Fruit fly (Drosophila melanogaster) whole organism, embryonic: ENCODE measurements around the gene CG15914.

ENCODE experiments used
- Abd-B ChIP-seq: fragments of 200-800 bp; sonication (Bioruptor generic); optimal IDR thresholded peaks from 2 replicates; lab custom pipeline; 2018; ENCODE audit warnings: missing biosample characterization, mild to moderate bottlenecking, missing genetic modification characterization, moderate library complexity
- B-H1 ChIP-seq: fragments of 200-800 bp; sonication (Bioruptor generic); IDR thresholded peaks from 3 replicates; pipeline ENCODE4 v1.3.6; 2022; ENCODE audit warnings: missing biosample characterization, missing genetic modification characterization
- BEAF-32 ChIP-seq: fragments of 200-800 bp; sonication (Bioruptor generic); optimal IDR thresholded peaks from 3 replicates; lab custom pipeline; 2017; ENCODE audit warnings: missing biosample characterization, missing genetic modification characterization, mild to moderate bottlenecking, moderate library complexity, missing genetic modification reagents
- CG10274 ChIP-seq: fragments of 200-800 bp; sonication (Bioruptor generic); optimal IDR thresholded peaks from 3 replicates; lab custom pipeline; 2017; ENCODE audit warnings: missing biosample characterization, mild to moderate bottlenecking, missing genetic modification characterization
- CG10565 ChIP-seq: fragments of 200-800 bp; sonication (Bioruptor generic); optimal IDR thresholded peaks from 3 replicates; lab custom pipeline; 2016; ENCODE audit warnings: missing biosample characterization, mild to moderate bottlenecking, missing genetic modification characterization
- CG11456 ChIP-seq: fragments of 200-800 bp; sonication (Bioruptor generic); IDR thresholded peaks from 3 replicates; pipeline ENCODE4 v1.3.6; 2022; ENCODE audit warnings: missing biosample characterization, missing genetic modification characterization
- CG15514 ChIP-seq: fragments of 200-800 bp; sonication (Bioruptor generic); optimal IDR thresholded peaks from 3 replicates; lab custom pipeline; 2017; ENCODE audit warnings: missing biosample characterization, missing genetic modification characterization, mild to moderate bottlenecking, moderate library complexity, missing genetic modification reagents
- CG18011 ChIP-seq: fragments of 200-800 bp; sonication (Bioruptor generic); optimal IDR thresholded peaks from 2 replicates; lab custom pipeline; 2017; ENCODE audit warnings: missing biosample characterization, missing genetic modification characterization, mild to moderate bottlenecking, moderate library complexity, missing genotype
- CG1832 ChIP-seq: fragments of 200-800 bp; sonication (Bioruptor generic); optimal IDR thresholded peaks from 2 replicates; lab custom pipeline; 2017; ENCODE audit warnings: missing biosample characterization, mild to moderate bottlenecking, missing genetic modification characterization, inconsistent platforms
- CG2712 ChIP-seq: fragments of 200-800 bp; optimal IDR thresholded peaks from 3 replicates; lab custom pipeline; 2019; ENCODE audit warnings: missing biosample characterization, mild to moderate bottlenecking, missing genetic modification characterization, moderate library complexity
- CG2875 ChIP-seq: fragments of 200-800 bp; sonication (Bioruptor generic); optimal IDR thresholded peaks from 2 replicates; lab custom pipeline; 2017; ENCODE audit warnings: missing biosample characterization, mild to moderate bottlenecking, missing genetic modification characterization, missing genetic modification reagents
- CG30020 ChIP-seq: fragments of 200-800 bp; optimal IDR thresholded peaks from 2 replicates; lab custom pipeline; 2019; ENCODE audit warnings: missing biosample characterization, mild to moderate bottlenecking, missing genetic modification characterization, moderate library complexity
- CG33557 ChIP-seq: fragments of 200-800 bp; sonication (Bioruptor generic); optimal IDR thresholded peaks from 2 replicates; lab custom pipeline; 2019; ENCODE audit warnings: missing biosample characterization, mild to moderate bottlenecking, missing genetic modification characterization, moderate library complexity
- CG34376 ChIP-seq: fragments of 200-800 bp; sonication (Bioruptor generic); optimal IDR thresholded peaks from 2 replicates; lab custom pipeline; 2018; ENCODE audit warnings: missing biosample characterization, mild to moderate bottlenecking, missing genetic modification characterization
- CG43689 ChIP-seq: fragments of 200-800 bp; sonication (Bioruptor generic); IDR thresholded peaks from 2 replicates; pipeline ENCODE4 v1.3.6; 2022; ENCODE audit warnings: missing biosample characterization, missing genetic modification characterization
- CG4617 ChIP-seq: fragments of 200-800 bp; sonication (Bioruptor generic); optimal IDR thresholded peaks from 3 replicates; lab custom pipeline; 2016; ENCODE audit warnings: missing biosample characterization, missing genetic modification characterization, borderline replicate concordance
- CG4730 ChIP-seq: fragments of 200-800 bp; sonication (Bioruptor generic); IDR thresholded peaks from 2 replicates; pipeline ENCODE4 v1.3.6; 2022; ENCODE audit warnings: missing biosample characterization, missing genetic modification characterization
- CG7556 ChIP-seq: fragments of 200-800 bp; sonication (Bioruptor generic); optimal IDR thresholded peaks from 2 replicates; lab custom pipeline; 2017; ENCODE audit warnings: missing biosample characterization, mild to moderate bottlenecking, missing genetic modification characterization
- CG8290 ChIP-seq, 3 experiments: fragments of 200-800 bp; sonication (Bioruptor generic); optimal IDR thresholded peaks; 2 replicates each; lab custom pipeline; 2016 to 2019; ENCODE audit warnings: missing biosample characterization in 3 of 3, missing genetic modification characterization in 3 of 3, mild to moderate bottlenecking in 2 of 3, moderate library complexity in 1 of 3
- CG9876 ChIP-seq: fragments of 200-800 bp; sonication (Bioruptor generic); optimal IDR thresholded peaks from 2 replicates; lab custom pipeline; 2016; ENCODE audit warnings: missing biosample characterization, missing genetic modification characterization
- Camta ChIP-seq: fragments of 200-800 bp; sonication (Bioruptor generic); optimal IDR thresholded peaks from 2 replicates; lab custom pipeline; 2016; ENCODE audit warnings: missing biosample characterization, missing genetic modification characterization
- CoRest ChIP-seq: fragments of 200-800 bp; sonication (Bioruptor generic); optimal IDR thresholded peaks from 3 replicates; lab custom pipeline; 2018; ENCODE audit warnings: missing biosample characterization, mild to moderate bottlenecking, missing genetic modification characterization, moderate library complexity
- Ets97D ChIP-seq: fragments of 200-800 bp; sonication (Bioruptor generic); optimal IDR thresholded peaks from 3 replicates; lab custom pipeline; 2016; ENCODE audit warnings: missing biosample characterization, missing genetic modification characterization
- Gsc ChIP-seq: fragments of 200-800 bp; sonication (Bioruptor generic); IDR thresholded peaks from 2 replicates; pipeline ENCODE4 v1.3.6; 2022; ENCODE audit warnings: missing biosample characterization, missing genetic modification characterization
- H2.0 ChIP-seq: fragments of 200-800 bp; sonication (Bioruptor generic); IDR thresholded peaks from 2 replicates; pipeline ENCODE4 v1.3.6; 2022; ENCODE audit warnings: missing biosample characterization, missing genetic modification characterization
- HmgZ ChIP-seq: fragments of 200-800 bp; sonication (Bioruptor generic); optimal IDR thresholded peaks from 2 replicates; lab custom pipeline; 2018; ENCODE audit warnings: missing biosample characterization, mild to moderate bottlenecking, missing genetic modification characterization
- Med ChIP-seq: fragments of 200-800 bp; sonication (Bioruptor generic); peaks from one replicate; lab custom pipeline; 2016; ENCODE audit warnings: missing biosample characterization, missing genetic modification characterization, mild to moderate bottlenecking, inconsistent platforms, moderate library complexity
- Opbp ChIP-seq: fragments of 200-800 bp; sonication (Bioruptor generic); IDR thresholded peaks from 3 replicates; pipeline ENCODE4 v1.3.6; 2022; ENCODE audit warnings: missing biosample characterization, missing genetic modification characterization; ENCODE audit not compliant: partially characterized antibody
- Optix ChIP-seq: fragments of 200-800 bp; sonication (Bioruptor generic); IDR thresholded peaks from 3 replicates; pipeline ENCODE4 v1.3.6; 2022; ENCODE audit warnings: missing biosample characterization, missing genetic modification characterization
- Sry-δ ChIP-seq: fragments of 200-800 bp; sonication (Bioruptor generic); optimal IDR thresholded peaks from 2 replicates; lab custom pipeline; 2016; ENCODE audit warnings: missing biosample characterization, missing genetic modification characterization
- Ssrp ChIP-seq: fragments of 200-800 bp; sonication (Bioruptor generic); optimal IDR thresholded peaks from 2 replicates; lab custom pipeline; 2018; ENCODE audit warnings: missing biosample characterization, mild to moderate bottlenecking, missing genetic modification characterization, moderate library complexity
- TFAM ChIP-seq: fragments of 200-800 bp; sonication (Bioruptor generic); optimal IDR thresholded peaks from 2 replicates; lab custom pipeline; 2017; ENCODE audit warnings: missing biosample characterization, missing genetic modification characterization, inconsistent platforms
- Xbp1 ChIP-seq: fragments of 200-800 bp; sonication (Bioruptor generic); optimal IDR thresholded peaks from 3 replicates; lab custom pipeline; 2016; ENCODE audit warnings: missing biosample characterization, mild to moderate bottlenecking, missing genetic modification characterization
- gcm ChIP-seq: fragments of 200-800 bp; sonication (Bioruptor generic); optimal IDR thresholded peaks from 2 replicates; lab custom pipeline; 2019; ENCODE audit warnings: missing biosample characterization, mild to moderate bottlenecking, missing genetic modification characterization, moderate library complexity
- gsb-n ChIP-seq: fragments of 200-800 bp; sonication (Bioruptor generic); optimal IDR thresholded peaks from 3 replicates; lab custom pipeline; 2018; ENCODE audit warnings: missing biosample characterization, mild to moderate bottlenecking, missing genetic modification characterization
- hbn ChIP-seq: fragments of 200-800 bp; sonication (Bioruptor generic); IDR thresholded peaks from 2 replicates; pipeline ENCODE4 v1.3.6; 2022; ENCODE audit warnings: missing biosample characterization, missing genetic modification characterization; ENCODE audit not compliant: partially characterized antibody
- inv ChIP-seq: fragments of 200-800 bp; sonication (Bioruptor generic); IDR thresholded peaks from 2 replicates; pipeline ENCODE4 v1.3.6; 2022; ENCODE audit warnings: missing biosample characterization, missing genetic modification characterization; ENCODE audit not compliant: partially characterized antibody
- mirr ChIP-seq: fragments of 200-800 bp; sonication (Bioruptor generic); optimal IDR thresholded peaks from 3 replicates; lab custom pipeline; 2018; ENCODE audit warnings: missing biosample characterization, mild to moderate bottlenecking, missing genetic modification characterization
- nerfin-2 ChIP-seq: fragments of 200-800 bp; sonication (Bioruptor generic); IDR thresholded peaks from 2 replicates; pipeline ENCODE4 v1.3.6; 2022; ENCODE audit warnings: missing biosample characterization, missing genetic modification characterization; ENCODE audit not compliant: partially characterized antibody
- nmo ChIP-seq: fragments of 200-800 bp; sonication (Bioruptor generic); optimal IDR thresholded peaks from 2 replicates; lab custom pipeline; 2018; ENCODE audit warnings: missing biosample characterization, mild to moderate bottlenecking, missing genetic modification characterization, moderate library complexity
- repo ChIP-seq: fragments of 200-800 bp; sonication (Bioruptor generic); optimal IDR thresholded peaks from 2 replicates; lab custom pipeline; 2016; ENCODE audit warnings: missing biosample characterization, missing genetic modification characterization
- row ChIP-seq: fragments of 200-800 bp; sonication (Bioruptor generic); IDR thresholded peaks from 3 replicates; pipeline ENCODE4 v1.3.6; 2022; ENCODE audit warnings: missing biosample characterization, missing genetic modification characterization
- sim ChIP-seq: fragments of 200-800 bp; sonication (Bioruptor generic); IDR thresholded peaks from 2 replicates; pipeline ENCODE4 v1.3.6; 2022; ENCODE audit warnings: missing biosample characterization, missing genetic modification characterization
- sima ChIP-seq: fragments of 200-800 bp; sonication (Bioruptor generic); optimal IDR thresholded peaks from 2 replicates; lab custom pipeline; 2016; ENCODE audit warnings: missing biosample characterization, missing genetic modification characterization
- sisA ChIP-seq: fragments of 200-800 bp; sonication (Bioruptor generic); IDR thresholded peaks from 2 replicates; pipeline ENCODE4 v1.3.6; 2022; ENCODE audit warnings: missing biosample characterization, missing genetic modification characterization
- tap ChIP-seq: fragments of 200-800 bp; optimal IDR thresholded peaks from 3 replicates; lab custom pipeline; 2019; ENCODE audit warnings: missing biosample characterization, mild to moderate bottlenecking, missing genetic modification characterization, moderate library complexity
- toy ChIP-seq: fragments of 200-800 bp; sonication (Bioruptor generic); IDR thresholded peaks from 2 replicates; pipeline ENCODE4 v1.3.6; 2022; ENCODE audit warnings: missing biosample characterization, missing genetic modification characterization
- zen2 ChIP-seq: fragments of 200-800 bp; sonication (Bioruptor generic); IDR thresholded peaks from 3 replicates; pipeline ENCODE4 v1.3.6; 2022; ENCODE audit warnings: missing biosample characterization, missing genetic modification characterization; ENCODE audit not compliant: partially characterized antibody

The CG15914 gene

dm6 chrX:15891606-15892345 lies 38.6 kb downstream of the CG15914 start, which contains the start of gene shi (continued):
- no peak for TF ChIP-seq CG33557 (GFP tag; lab: Kevin White, UChicago)
- peak; percentile 46 for TF ChIP-seq CG2712 (tag; lab: Kevin White, UChicago)
- TF ChIP-seq Med (GFP tag; lab: Kevin White, UChicago), result peak; percentile 89
- TF ChIP-seq Opbp (GFP tag; lab: Robert Waterston, UW), result peak; percentile 98
- TF ChIP-seq CG8290 (GFP tag; optimal IDR thresholded peaks at IDR 0.05; lab: Kevin White, UChicago), result peak; percentile 48
- peak in 1 of 2 experiments; percentile 75 for TF ChIP-seq CG8290 (tag; optimal IDR thresholded peaks at IDR 0.05; lab: Kevin White, UChicago)
- TF ChIP-seq Optix (GFP tag; lab: Robert Waterston, UW), result no peak
- TF ChIP-seq BEAF-32 (GFP tag; lab: Kevin White, UChicago), result peak; percentile 98
- peak; percentile 62 for TF ChIP-seq nmo (GFP tag; lab: Kevin White, UChicago)
- no peak for TF ChIP-seq repo (GFP tag; lab: Kevin White, UChicago)
- no peak for TF ChIP-seq Gsc (GFP tag; lab: Robert Waterston, UW)
- no peak for TF ChIP-seq sim
- TF ChIP-seq TFAM (GFP tag; lab: Kevin White, UChicago), result no peak
- TF ChIP-seq CG1832, result no peak
- no peak for TF ChIP-seq sima (GFP tag; lab: Kevin White, UChicago)
- TF ChIP-seq CG9876 (GFP tag; lab: Kevin White, UChicago), result no peak
- peak; percentile 94 for TF ChIP-seq Sry-δ (GFP tag; lab: Kevin White, UChicago)
- TF ChIP-seq CG10274 (GFP tag; lab: Kevin White, UChicago), result no peak
- TF ChIP-seq CG43689 (GFP tag; lab: Robert Waterston, UW), result no peak
- TF ChIP-seq CG11456 (GFP tag; lab: Robert Waterston, UW), result no peak
- TF ChIP-seq HmgZ (tag; lab: Kevin White, UChicago), result peak; percentile 73
- TF ChIP-seq sisA, result no peak
- TF ChIP-seq B-H1 (GFP tag; lab: Robert Waterston, UW), result no peak
- peak; percentile 15 for TF ChIP-seq gsb-n
- TF ChIP-seq CG10565, result no peak
- no peak for TF ChIP-seq H2.0 (GFP tag; lab: Robert Waterston, UW)
- peak; percentile 80 for TF ChIP-seq CG34376 (GFP tag; lab: Kevin White, UChicago)
- no peak for TF ChIP-seq gcm
- peak; percentile 3 for TF ChIP-seq CG4617 (GFP tag; lab: Kevin White, UChicago)
- peak; percentile 97; the same call in 2 of the 3 replicates for TF ChIP-seq zen2
- no peak for TF ChIP-seq Abd-B (GFP tag; lab: Kevin White, UChicago)
- peak; percentile 59 for TF ChIP-seq mirr (GFP tag; lab: Kevin White, UChicago)
- no peak for TF ChIP-seq Camta
- TF ChIP-seq CG7556 (GFP tag; lab: Kevin White, UChicago), result no peak
- TF ChIP-seq nerfin-2 (GFP tag; lab: Robert Waterston, UW), result peak; percentile 99
- peak; percentile 96 for TF ChIP-seq hbn (GFP tag; lab: Robert Waterston, UW)
- TF ChIP-seq CG18011 (GFP tag; lab: Kevin White, UChicago), result no peak
- TF ChIP-seq Ets97D (GFP tag; lab: Kevin White, UChicago), result peak; percentile 69
- peak; percentile 60 for TF ChIP-seq CG15514
- no peak for TF ChIP-seq CG4730 (GFP tag; lab: Robert Waterston, UW)
- TF ChIP-seq tap (tag; lab: Kevin White, UChicago), result no peak
- TF ChIP-seq Xbp1 (GFP tag; lab: Kevin White, UChicago), result no peak
- TF ChIP-seq row (GFP tag; lab: Robert Waterston, UW), result peak; percentile 67
- no peak for TF ChIP-seq Ssrp (tag; lab: Kevin White, UChicago)
- no peak for TF ChIP-seq CoRest (tag; lab: Kevin White, UChicago)
- TF ChIP-seq CG2875, result no peak
- TF ChIP-seq CG30020, result peak; percentile 84
- peak; percentile 97 for TF ChIP-seq inv (GFP tag; lab: Robert Waterston, UW)
- no peak for TF ChIP-seq toy (GFP tag; lab: Robert Waterston, UW)
